Worm (Caenorhabditis elegans) whole organism, L4/young adult: ENCODE measurements around the gene AC3.12.

Source experiments
- dao-5 ChIP-seq: sonication (generic microtip); optimal IDR thresholded peaks from 2 replicates; lab custom pipeline; 2016; ENCODE audit warnings: missing genotype, missing genetic modification characterization, moderate library complexity, missing compliant biosample characterization
- him-1 ChIP-seq: sonication (generic microtip); optimal IDR thresholded peaks from 2 replicates; lab custom pipeline; 2016; ENCODE audit warnings: missing genotype, missing genetic modification reagents, missing genetic modification characterization, missing compliant biosample characterization

- TF ChIP-seq dao-5 (tag; lab: Kevin White, UChicago) (no peak), him-1 (tag; lab: Kevin White, UChicago) (no peak)
Measured at ce11 chrV:10387412-10387811, 8.2 kb upstream of the AC3.12 start.
